Worm (Caenorhabditis elegans): ENCODE measurements around the gene acs-9.
A peak's percentile ranks its signal among the peaks of the same experiment; 100 is the strongest.
"Not testable (repeated sequence)": the region's sequence is repeated elsewhere in the genome, so short reads cannot be mapped to it uniquely, and the experiment has no call there.

acs-9 gene

ce11 chrX:16903619-16904018 is 23.3 kb upstream of the acs-9 start, which contains the start of gene F39F10.4:
F39F10.4 (minus strand) TSS chrX:16903719.
- no peak for TF ChIP-seq akir-1 (GFP tag; optimal IDR thresholded peaks at IDR 0.05)
- TF ChIP-seq efl-1 (GFP tag; optimal IDR thresholded peaks at IDR 0.05), result no peak
- TF ChIP-seq nhr-27 (tag; optimal IDR thresholded peaks at IDR 0.05), result no peak
- no peak for TF ChIP-seq madf-10 (tag; optimal IDR thresholded peaks at IDR 0.05)
- TF ChIP-seq ztf-3 (GFP tag; optimal IDR thresholded peaks at IDR 0.05), result no peak
- no peak for TF ChIP-seq aptf-2 (GFP tag; conservative IDR thresholded peaks at IDR 0.05)
- TF ChIP-seq lir-1 (GFP tag; conservative IDR thresholded peaks at IDR 0.05), result no peak
- no peak for TF ChIP-seq rpc-1 (optimal IDR thresholded peaks at IDR 0.05)
- TF ChIP-seq rpc-1 (tag; optimal IDR thresholded peaks at IDR 0.05), result no peak
- TF ChIP-seq him-1 (tag; optimal IDR thresholded peaks at IDR 0.05), result no peak
- TF ChIP-seq bed-2 (GFP tag; IDR thresholded peaks at IDR 0.05), result no peak
- no peak for TF ChIP-seq rec-8 (tag; optimal IDR thresholded peaks at IDR 0.05)
- no peak for TF ChIP-seq tlf-1 (GFP tag; optimal IDR thresholded peaks at IDR 0.05)

- TF ChIP-seq lsl-1 (GFP tag; optimal IDR thresholded peaks at IDR 0.05), result no peak
- TF ChIP-seq sea-2 (GFP tag; IDR thresholded peaks at IDR 0.05), result no peak
- no peak for TF ChIP-seq lin-35 (GFP tag; optimal IDR thresholded peaks at IDR 0.05)
- TF ChIP-seq zfh-2 (GFP tag; conservative IDR thresholded peaks at IDR 0.05), result no peak
- TF ChIP-seq ztf-26 (tag; optimal IDR thresholded peaks at IDR 0.05), result no peak
- TF ChIP-seq Y95B8A.8 (GFP tag; IDR thresholded peaks at IDR 0.05), result no peak
- no peak for TF ChIP-seq mxl-1 (tag; optimal IDR thresholded peaks at IDR 0.05)
- TF ChIP-seq B0336.3 (GFP tag; IDR thresholded peaks at IDR 0.05), result no peak
- no peak for TF ChIP-seq F55B11.4 (tag; optimal IDR thresholded peaks at IDR 0.05; ENCODE audit: borderline replicate concordance, insufficient read depth)
- no peak for TF ChIP-seq somi-1 (GFP tag; optimal IDR thresholded peaks at IDR 0.05)
- no peak for TF ChIP-seq K11D2.4 (GFP tag; IDR thresholded peaks at IDR 0.05)
- TF ChIP-seq rpc-1 (optimal IDR thresholded peaks at IDR 0.05), result no peak
- no peak for TF ChIP-seq rpc-1 (tag; optimal IDR thresholded peaks at IDR 0.05)
- TF ChIP-seq tbp1 (GFP tag; optimal IDR thresholded peaks at IDR 0.05), result no peak
- TF ChIP-seq ztf-18 (tag; optimal IDR thresholded peaks at IDR 0.05), result no peak
- TF ChIP-seq dpl-1 (GFP tag; optimal IDR thresholded peaks at IDR 0.05), result no peak
- no peak for TF ChIP-seq mcd-1 (GFP tag; IDR thresholded peaks at IDR 0.05)
Measured at ce11 chrX:16902657-16903056, 22.3 kb upstream of the acs-9 start.

ce11 chrX:16901906-16902383 is 21.6 kb upstream of the acs-9 start:
- peak; percentile 49 for TF ChIP-seq mcd-1 (GFP tag; IDR thresholded peaks at IDR 0.05)
- peak; percentile 40 for TF ChIP-seq chd-7 (tag; optimal IDR thresholded peaks at IDR 0.05)
- peak; percentile 64 for TF ChIP-seq pbrm-1 (GFP tag; IDR thresholded peaks at IDR 0.05)
- 0 out of 2 replicates have a peak, but pooled peaks have one; percentile 20 for TF ChIP-seq lir-1 (GFP tag; conservative IDR thresholded peaks at IDR 0.05)
- peak; percentile 54; the same call in 1 of the 2 replicates for TF ChIP-seq lin-26 (GFP tag; IDR thresholded peaks at IDR 0.05)
- peak; percentile 50; the same call in 1 of the 2 replicates for TF ChIP-seq C06A6.2 (GFP tag; conservative IDR thresholded peaks at IDR 0.05)
- peak; percentile 40; the same call in 1 of the 2 replicates for TF ChIP-seq hmg-1.2 (GFP tag; IDR thresholded peaks at IDR 0.05)
- peak; percentile 67 for TF ChIP-seq rcor-1 (GFP tag; IDR thresholded peaks at IDR 0.05)
- peak; percentile 26 for TF ChIP-seq attf-5 (GFP tag; optimal IDR thresholded peaks at IDR 0.05)
- 0 out of 2 replicates have a peak, but pooled peaks have one; percentile 37 for TF ChIP-seq egl-44 (GFP tag; IDR thresholded peaks at IDR 0.05)
- 0 out of 2 replicates have a peak, but pooled peaks have one; percentile 5 for TF ChIP-seq nhr-120 (GFP tag; IDR thresholded peaks at IDR 0.05)
- TF ChIP-seq ceh-27 (GFP tag; optimal IDR thresholded peaks at IDR 0.05), result peak; percentile 11
- TF ChIP-seq zfh-2 (GFP tag; conservative IDR thresholded peaks at IDR 0.05), result 0 out of 2 replicates have a peak, but pooled peaks have one; percentile 16
- peak; percentile 67; the same call in 1 of the 2 replicates for TF ChIP-seq Y67H2A.10 (GFP tag; conservative IDR thresholded peaks at IDR 0.05)
- 0 out of 2 replicates have a peak, but pooled peaks have one; percentile 11 for TF ChIP-seq hmg-20 (GFP tag; IDR thresholded peaks at IDR 0.05)
- TF ChIP-seq dox-1 (GFP tag; IDR thresholded peaks at IDR 0.05), result peak; percentile 47
- peak; percentile 58; the same call in 1 of the 2 replicates for TF ChIP-seq K11D2.4 (GFP tag; IDR thresholded peaks at IDR 0.05)
- TF ChIP-seq nhr-80 (tag; optimal IDR thresholded peaks at IDR 0.05), result peak; percentile 2
- 0 out of 2 replicates have a peak, but pooled peaks have one; percentile 59 for TF ChIP-seq ekl-4 (GFP tag; IDR thresholded peaks at IDR 0.05)
- TF ChIP-seq let-526 (GFP tag; IDR thresholded peaks at IDR 0.05), result peak; percentile 51; the same call in 1 of the 2 replicates
- not testable (repeated sequence) for TF ChIP-seq cebp-1 (GFP tag; IDR thresholded peaks at IDR 0.05)
- peak; percentile 73 for TF ChIP-seq cebp-1 (tag; optimal IDR thresholded peaks at IDR 0.05)
